Fruit fly (Drosophila melanogaster) whole organism, pupa: ENCODE data around the gene CG42521.

ENCODE experiments used
- CG10348 ChIP-seq: fragments of 200-800 bp; sonication (Bioruptor generic); IDR thresholded peaks from 2 replicates; pipeline ENCODE4 v1.3.6; 2022; ENCODE audit warnings: missing biosample characterization, missing genetic modification characterization
- CG12605 ChIP-seq: fragments of 200-800 bp; sonication (Bioruptor generic); IDR thresholded peaks from 2 replicates; pipeline ENCODE4 v1.3.6; 2022; ENCODE audit warnings: missing biosample characterization, missing genetic modification characterization
- CG13204 ChIP-seq: fragments of 200-800 bp; sonication (Bioruptor generic); optimal IDR thresholded peaks from 2 replicates; lab custom pipeline; 2018; ENCODE audit warnings: missing biosample characterization, mild to moderate bottlenecking, missing genetic modification characterization, moderate library complexity
- CG14655 ChIP-seq: fragments of 200-800 bp; sonication (Bioruptor generic); optimal IDR thresholded peaks from 3 replicates; lab custom pipeline; 2017; ENCODE audit warnings: mild to moderate bottlenecking, missing biosample characterization, missing genetic modification reagents, missing genetic modification characterization
- CG15710 ChIP-seq: fragments of 200-800 bp; sonication (Bioruptor generic); optimal IDR thresholded peaks from 2 replicates; lab custom pipeline; 2018; ENCODE audit warnings: missing biosample characterization, mild to moderate bottlenecking, missing genetic modification characterization, moderate library complexity
- CG17806 ChIP-seq: fragments of 200-800 bp; sonication (Bioruptor generic); optimal IDR thresholded peaks from 2 replicates; lab custom pipeline; 2018; ENCODE audit warnings: missing biosample characterization, mild to moderate bottlenecking, missing genetic modification characterization, moderate library complexity
- CG32121 ChIP-seq: fragments of 200-800 bp; sonication (Bioruptor generic); IDR thresholded peaks from 2 replicates; pipeline ENCODE4 v1.3.6; 2022; ENCODE audit warnings: missing biosample characterization, missing genetic modification characterization
- CG34367 ChIP-seq: fragments of 200-800 bp; sonication (Bioruptor generic); optimal IDR thresholded peaks from 2 replicates; lab custom pipeline; 2018; ENCODE audit warnings: missing biosample characterization, mild to moderate bottlenecking, missing genetic modification characterization
- CG4496 ChIP-seq: fragments of 200-800 bp; sonication (Bioruptor generic); IDR thresholded peaks from 3 replicates; pipeline ENCODE4 v1.3.6; 2022; ENCODE audit warnings: missing biosample characterization, missing genetic modification characterization
- CG8159 ChIP-seq: fragments of 200-800 bp; sonication (Bioruptor generic); optimal IDR thresholded peaks from 3 replicates; lab custom pipeline; 2018; ENCODE audit warnings: missing biosample characterization, mild to moderate bottlenecking, missing genetic modification characterization, moderate library complexity
- CG8301 ChIP-seq: fragments of 200-800 bp; sonication (Bioruptor generic); optimal IDR thresholded peaks from 2 replicates; lab custom pipeline; 2018; ENCODE audit warnings: missing biosample characterization, mild to moderate bottlenecking, missing genetic modification characterization
- CG9948 ChIP-seq: fragments of 200-800 bp; sonication (Bioruptor generic); optimal IDR thresholded peaks from 2 replicates; lab custom pipeline; 2018; ENCODE audit warnings: missing biosample characterization, mild to moderate bottlenecking, missing genetic modification characterization, moderate library complexity
- D1 ChIP-seq: fragments of 200-800 bp; sonication (Bioruptor generic); optimal IDR thresholded peaks from 2 replicates; lab custom pipeline; 2018; ENCODE audit warnings: missing biosample characterization, mild to moderate bottlenecking, missing genetic modification characterization, moderate library complexity
- EcR ChIP-seq: fragments of 200-800 bp; sonication (Bioruptor generic); optimal IDR thresholded peaks from 3 replicates; lab custom pipeline; 2019; ENCODE audit warnings: missing biosample characterization, missing genetic modification characterization, mild to moderate bottlenecking, moderate library complexity, missing genetic modification reagents
- Ets98B ChIP-seq: fragments of 200-800 bp; sonication (Bioruptor generic); IDR thresholded peaks from 2 replicates; pipeline ENCODE4 v1.3.6; 2022; ENCODE audit warnings: missing biosample characterization, missing genetic modification characterization
- Pif1A ChIP-seq: fragments of 200-800 bp; sonication (Bioruptor generic); optimal IDR thresholded peaks from 3 replicates; lab custom pipeline; 2016; ENCODE audit warnings: missing biosample characterization, missing genetic modification characterization
- Pif1B ChIP-seq: fragments of 200-800 bp; sonication (Bioruptor generic); optimal IDR thresholded peaks from 3 replicates; lab custom pipeline; 2016; ENCODE audit warnings: missing biosample characterization, missing genetic modification characterization
- Snoo ChIP-seq: fragments of 200-800 bp; sonication (Bioruptor generic); optimal IDR thresholded peaks from 3 replicates; lab custom pipeline; 2017; ENCODE audit warnings: missing biosample characterization, mild to moderate bottlenecking, missing genetic modification characterization, inconsistent platforms
- fd96Ca ChIP-seq: fragments of 200-800 bp; sonication (Bioruptor generic); IDR thresholded peaks from 3 replicates; pipeline ENCODE4 v1.3.6; 2022; ENCODE audit warnings: missing biosample characterization, missing genetic modification characterization
- gl ChIP-seq: fragments of 200-800 bp; sonication (Bioruptor generic); optimal IDR thresholded peaks from 2 replicates; lab custom pipeline; 2018; ENCODE audit warnings: missing biosample characterization, mild to moderate bottlenecking, missing genetic modification characterization
- rn ChIP-seq: fragments of 200-800 bp; sonication (Bioruptor generic); IDR thresholded peaks from 2 replicates; pipeline ENCODE4 v1.3.6; 2022; ENCODE audit warnings: missing biosample characterization, missing genetic modification characterization

Gene CG42521

DNA sequence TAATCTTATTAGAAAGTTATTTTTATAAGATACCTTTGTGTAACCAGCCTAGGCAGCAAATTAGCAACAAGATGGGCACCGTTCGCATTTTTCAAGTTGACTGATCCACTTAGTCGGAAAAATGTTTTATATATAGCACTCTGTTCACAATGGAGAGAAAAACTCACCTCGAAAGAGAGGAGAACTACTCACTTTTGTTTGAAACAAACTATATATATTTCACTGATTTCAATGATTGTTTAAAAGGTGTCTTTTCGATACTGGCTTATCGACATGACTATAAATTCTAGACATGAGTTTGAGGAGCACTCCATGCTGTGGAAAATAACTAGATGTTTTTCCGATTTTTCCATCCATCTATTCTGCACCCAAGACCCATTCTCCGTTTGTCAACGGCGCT lies at the start of gene CG42521:
TSS of gene CG42521 (minus strand) at position 101 of the 400 bp plus-strand sequence.
- TF ChIP-seq Ets98B (GFP tag; lab: Robert Waterston, UW), result no peak
- no peak for TF ChIP-seq CG17806 (tag; lab: Kevin White, UChicago)
- no peak for TF ChIP-seq fd96Ca (GFP tag; lab: Robert Waterston, UW)
- no peak for TF ChIP-seq gl (tag; lab: Kevin White, UChicago)
- TF ChIP-seq CG34367 (tag; lab: Kevin White, UChicago), result no peak
- TF ChIP-seq CG13204 (GFP tag; lab: Kevin White, UChicago), result no peak
- no peak for TF ChIP-seq CG10348 (GFP tag; lab: Robert Waterston, UW)
- no peak for TF ChIP-seq D1 (tag; lab: Kevin White, UChicago)
- TF ChIP-seq Pif1A (GFP tag; lab: Kevin White, UChicago), result no peak
- no peak for TF ChIP-seq Snoo (tag; lab: Kevin White, UChicago)
- no peak for TF ChIP-seq CG4496
- no peak for TF ChIP-seq CG9948 (tag; lab: Kevin White, UChicago)
- no peak for TF ChIP-seq CG32121 (GFP tag; lab: Robert Waterston, UW)
- TF ChIP-seq rn (GFP tag; lab: Robert Waterston, UW), result no peak
- no peak for TF ChIP-seq CG14655 (GFP tag; lab: Kevin White, UChicago)
- TF ChIP-seq EcR (GFP tag; lab: Kevin White, UChicago), result no peak
- TF ChIP-seq CG8301 (tag; lab: Kevin White, UChicago), result no peak

DNA sequence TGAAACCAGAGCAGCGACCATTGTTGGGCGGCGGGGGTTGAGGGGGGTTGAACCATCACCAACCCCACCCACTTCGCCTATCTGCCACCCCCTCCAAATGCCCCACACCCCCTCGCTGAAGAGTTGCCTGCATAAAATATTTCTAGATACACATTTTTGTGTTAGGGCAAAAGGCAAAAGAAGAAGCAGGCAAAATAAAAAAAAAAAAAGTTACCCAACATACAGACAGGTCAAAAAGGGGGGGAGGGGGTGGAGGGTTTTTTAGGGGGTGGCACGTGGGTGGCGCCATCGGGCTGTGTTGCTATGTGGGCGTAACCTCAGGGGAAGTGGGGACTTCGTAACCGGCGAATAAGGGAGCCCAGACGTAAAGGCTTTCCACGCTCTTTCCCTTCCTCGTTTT lies 49.2 kb upstream of the CG42521 start:
- TF ChIP-seq CG13204 (GFP tag; lab: Kevin White, UChicago), result no peak

DNA sequence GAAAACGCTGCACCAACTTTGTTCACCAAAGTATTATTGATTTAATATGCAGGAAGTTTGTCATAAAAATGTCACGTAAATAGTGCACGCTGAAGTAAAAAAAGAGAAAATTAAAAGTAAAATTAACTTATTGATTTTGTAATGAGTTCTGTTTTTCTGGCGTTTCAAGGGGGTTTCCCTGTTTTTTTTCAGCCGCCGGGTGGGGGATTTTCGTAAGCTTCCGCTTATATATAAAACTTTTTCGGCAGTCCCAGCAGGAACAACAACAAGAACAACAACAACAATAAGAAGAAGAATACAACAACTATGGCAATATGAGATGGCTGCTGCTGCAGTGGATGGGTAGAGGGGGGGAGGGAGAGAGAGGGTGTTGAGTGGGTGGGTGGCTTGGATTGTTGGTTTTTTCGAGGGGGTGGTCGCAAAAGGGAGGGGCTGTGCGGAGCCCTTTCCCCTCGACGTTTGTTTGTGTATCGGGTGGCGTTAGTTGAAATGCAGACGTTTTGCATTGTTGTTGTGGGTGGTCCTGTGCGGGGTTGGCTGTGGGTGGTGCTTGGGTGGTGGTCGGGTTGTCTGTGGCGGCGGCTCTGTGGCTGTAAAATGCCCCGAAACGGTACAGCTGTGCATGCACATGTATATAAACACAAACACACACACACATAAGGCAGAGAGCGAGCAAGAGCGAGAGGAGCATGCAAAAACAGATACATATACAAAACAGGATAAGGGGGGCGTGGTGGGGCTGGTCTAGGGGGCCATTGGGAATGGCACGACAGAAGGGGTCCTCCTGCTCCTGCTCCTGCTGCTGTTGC lies 46.4 kb upstream of the CG42521 start:
- TF ChIP-seq Pif1B (GFP tag; lab: Kevin White, UChicago) (no peak), CG13204 (GFP tag; lab: Kevin White, UChicago) (no peak), EcR (GFP tag; lab: Kevin White, UChicago) (no peak), Ets98B (GFP tag; lab: Robert Waterston, UW) (no peak), CG4496 (no peak), fd96Ca (GFP tag; lab: Robert Waterston, UW) (no peak), Snoo (tag; lab: Kevin White, UChicago) (no peak), CG14655 (GFP tag; lab: Kevin White, UChicago) (no peak), D1 (tag; lab: Kevin White, UChicago) (no peak), gl (tag; lab: Kevin White, UChicago) (no peak), CG8301 (tag; lab: Kevin White, UChicago) (no peak), CG34367 (tag; lab: Kevin White, UChicago) (no peak), CG9948 (tag; lab: Kevin White, UChicago) (no peak), CG12605 (GFP tag; lab: Robert Waterston, UW) (no peak), CG32121 (GFP tag; lab: Robert Waterston, UW) (no peak), CG8159 (tag; lab: Kevin White, UChicago) (no peak), CG10348 (GFP tag; lab: Robert Waterston, UW) (no peak), CG15710 (no peak)

DNA sequence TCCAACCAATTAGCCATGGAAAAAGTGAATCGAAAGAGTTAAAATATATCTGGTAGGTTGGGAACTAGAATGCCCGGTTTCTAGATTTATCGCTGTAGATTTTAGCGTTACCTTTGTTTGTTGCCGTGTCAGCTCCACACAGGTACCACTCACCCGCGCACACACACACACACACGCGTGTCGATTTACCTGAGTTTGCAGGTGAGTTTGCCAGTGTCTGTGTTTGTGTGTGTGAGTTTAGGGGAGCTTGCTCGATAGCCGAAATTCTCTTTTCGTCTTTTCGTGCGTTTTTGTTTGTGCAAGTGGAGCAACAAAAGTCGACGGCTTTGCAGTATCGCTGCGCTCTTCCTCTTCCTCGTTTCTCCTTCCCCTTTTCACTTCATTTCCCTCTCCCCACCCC lies 44.0 kb upstream of the CG42521 start:
- no peak for TF ChIP-seq CG4496
- TF ChIP-seq CG15710, result no peak
- TF ChIP-seq CG32121 (GFP tag; lab: Robert Waterston, UW), result no peak
- no peak for TF ChIP-seq EcR (GFP tag; lab: Kevin White, UChicago)
- TF ChIP-seq CG9948 (tag; lab: Kevin White, UChicago), result no peak
- TF ChIP-seq D1 (tag; lab: Kevin White, UChicago), result no peak
- no peak for TF ChIP-seq CG13204 (GFP tag; lab: Kevin White, UChicago)
- TF ChIP-seq rn (GFP tag; lab: Robert Waterston, UW), result no peak
- no peak for TF ChIP-seq Pif1B (GFP tag; lab: Kevin White, UChicago)
- TF ChIP-seq CG12605 (GFP tag; lab: Robert Waterston, UW), result no peak
- TF ChIP-seq CG34367 (tag; lab: Kevin White, UChicago), result no peak
- no peak for TF ChIP-seq CG8159 (tag; lab: Kevin White, UChicago)
- TF ChIP-seq CG8301 (tag; lab: Kevin White, UChicago), result no peak
- TF ChIP-seq Pif1A (GFP tag; lab: Kevin White, UChicago), result no peak
- no peak for TF ChIP-seq CG17806 (tag; lab: Kevin White, UChicago)
- no peak for TF ChIP-seq CG10348 (GFP tag; lab: Robert Waterston, UW)
- TF ChIP-seq fd96Ca (GFP tag; lab: Robert Waterston, UW), result no peak
- TF ChIP-seq, all 21 proteins: peak for 0

DNA sequence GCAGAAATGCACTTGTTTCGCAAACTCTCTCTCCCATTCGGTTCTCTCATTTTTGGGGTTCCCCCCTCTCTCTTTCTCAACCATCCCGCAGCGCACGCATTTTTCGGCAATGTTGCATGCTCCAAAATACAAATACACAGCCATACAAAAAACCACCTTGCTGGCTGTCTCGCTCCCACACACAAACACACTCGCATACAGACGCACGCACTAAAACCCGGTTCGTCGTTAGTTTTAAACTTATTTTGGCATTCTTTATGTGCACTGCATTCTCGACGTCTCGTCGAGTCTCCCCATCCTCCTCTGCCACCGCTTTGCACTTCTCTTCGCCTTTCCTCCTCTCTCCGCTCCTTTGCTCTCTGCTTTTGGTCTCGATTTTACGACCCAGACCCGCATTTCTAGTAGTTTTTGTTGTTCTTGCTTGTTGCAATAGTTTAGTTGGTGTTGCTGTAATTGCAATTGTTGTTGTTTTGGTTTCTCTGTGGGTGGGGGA lies 43.2 kb upstream of the CG42521 start:
- TF ChIP-seq EcR (GFP tag; lab: Kevin White, UChicago) (peak; percentile 2), fd96Ca (GFP tag; lab: Robert Waterston, UW) (peak; percentile 41; the same call in 2 of the 3 replicates), D1 (tag; lab: Kevin White, UChicago) (no peak), CG13204 (GFP tag; lab: Kevin White, UChicago) (peak; percentile 61), Pif1A (GFP tag; lab: Kevin White, UChicago) (no peak), CG32121 (GFP tag; lab: Robert Waterston, UW) (0 out of 2 replicates have a peak, but pooled peaks have one; percentile 50), Pif1B (GFP tag; lab: Kevin White, UChicago) (no peak), CG10348 (GFP tag; lab: Robert Waterston, UW) (0 out of 2 replicates have a peak, but pooled peaks have one; percentile 7), CG12605 (GFP tag; lab: Robert Waterston, UW) (no peak), CG8159 (tag; lab: Kevin White, UChicago) (no peak)
- TF ChIP-seq, all 21 proteins: peak for 5
